Fruit fly (Drosophila melanogaster): ENCODE results near the gene Idh.
A peak's percentile ranks its signal among the peaks of the same experiment; 100 is the strongest.

Gene Idh

dm6 chr3L:8333574-8333973 is 27.1 kb downstream of the Idh start:
- TF ChIP-seq CG8478 (optimal IDR thresholded peaks at IDR 0.05) (no peak), CTCF (optimal IDR thresholded peaks at IDR 0.05) (no peak)

- no peak for TF ChIP-seq CG8478 (optimal IDR thresholded peaks at IDR 0.05)
- TF ChIP-seq CTCF (optimal IDR thresholded peaks at IDR 0.05), result no peak
These were observed 29.3 kb downstream of the Idh start for dm6 chr3L:8331414-8331813.

- TF ChIP-seq CTCF (optimal IDR thresholded peaks at IDR 0.05) (no peak), CG8478 (optimal IDR thresholded peaks at IDR 0.05) (no peak)
These were observed 31.7 kb downstream of the Idh start for dm6 chr3L:8329005-8329404.

dm6 chr3L:8328283-8328682 is 32.4 kb downstream of the Idh start, which contains the start of gene CG34462:
CG34462 (plus strand) TSS chr3L:8328583.
- no peak for TF ChIP-seq CTCF (optimal IDR thresholded peaks at IDR 0.05)
- TF ChIP-seq CG8478 (optimal IDR thresholded peaks at IDR 0.05), result no peak

- no peak for TF ChIP-seq CTCF (optimal IDR thresholded peaks at IDR 0.05)
- no peak for TF ChIP-seq CG8478 (optimal IDR thresholded peaks at IDR 0.05)
These were observed 35.1 kb downstream of the Idh start, which contains the start of gene CG34461 for dm6 chr3L:8325559-8325958. CG34461 (plus strand) TSS chr3L:8325859.

- TF ChIP-seq CG8478 (optimal IDR thresholded peaks at IDR 0.05) (no peak), CTCF (optimal IDR thresholded peaks at IDR 0.05) (peak; percentile 69 to 78)
These were observed 36.9 kb downstream of the Idh start for dm6 chr3L:8323817-8324216.

dm6 chr3L:8320105-8320813 is 40.4 kb downstream of the Idh start, which contains the start of gene CG13670:
CG13670 (plus strand) TSS chr3L:8320763.
- TF ChIP-seq CTCF (optimal IDR thresholded peaks at IDR 0.05) (no peak), CG8478 (optimal IDR thresholded peaks at IDR 0.05) (no peak)

- TF ChIP-seq CTCF (optimal IDR thresholded peaks at IDR 0.05) (no peak), CG8478 (optimal IDR thresholded peaks at IDR 0.05) (no peak)
These were observed 41.7 kb downstream of the Idh start, which contains the start of gene CG43059 for dm6 chr3L:8318916-8319506. CG43059 (minus strand) TSS chr3L:8318966.

dm6 chr3L:8315141-8315816 is 45.4 kb downstream of the Idh start, which contains the start of gene Cpsf6:
Cpsf6 (minus strand) TSS chr3L:8315502.
- no peak for TF ChIP-seq CTCF (optimal IDR thresholded peaks at IDR 0.05)
- no peak for TF ChIP-seq CG8478 (optimal IDR thresholded peaks at IDR 0.05)

dm6 chr3L:8314788-8315140 is 45.9 kb downstream of the Idh start:
- TF ChIP-seq CTCF (optimal IDR thresholded peaks at IDR 0.05) (no peak), CG8478 (optimal IDR thresholded peaks at IDR 0.05) (no peak)

- TF ChIP-seq CG8478 (optimal IDR thresholded peaks at IDR 0.05), result no peak
These were observed 48.4 kb downstream of the Idh start for dm6 chr3L:8312290-8312689.

- TF ChIP-seq CTCF (optimal IDR thresholded peaks at IDR 0.05) (no peak), CG8478 (optimal IDR thresholded peaks at IDR 0.05) (no peak)
These were observed 51.8 kb downstream of the Idh start, which contains the start of gene BI-1 for dm6 chr3L:8308891-8309352. BI-1 (minus strand) TSS chr3L:8308941.

dm6 chr3L:8306880-8307279 is 53.8 kb downstream of the Idh start, which contains the start of gene Gr66a:
Gr66a (minus strand) TSS chr3L:8306980.
- TF ChIP-seq CG8478 (optimal IDR thresholded peaks at IDR 0.05) (no peak), CTCF (optimal IDR thresholded peaks at IDR 0.05) (no peak)

All from S2 (cell line).